Fruit fly (Drosophila melanogaster) whole organism, pupa: Measurements from ENCODE around the gene Vinc.

ENCODE experiments used
- CG10348 ChIP-seq: fragments of 200-800 bp; sonication (Bioruptor generic); IDR thresholded peaks from 2 replicates; pipeline ENCODE4 v1.3.6; 2022; ENCODE audit warnings: missing biosample characterization, missing genetic modification characterization
- CG12605 ChIP-seq: fragments of 200-800 bp; sonication (Bioruptor generic); IDR thresholded peaks from 2 replicates; pipeline ENCODE4 v1.3.6; 2022; ENCODE audit warnings: missing biosample characterization, missing genetic modification characterization
- CG13204 ChIP-seq: fragments of 200-800 bp; sonication (Bioruptor generic); optimal IDR thresholded peaks from 2 replicates; lab custom pipeline; 2018; ENCODE audit warnings: missing biosample characterization, mild to moderate bottlenecking, missing genetic modification characterization, moderate library complexity
- CG14655 ChIP-seq: fragments of 200-800 bp; sonication (Bioruptor generic); optimal IDR thresholded peaks from 3 replicates; lab custom pipeline; 2017; ENCODE audit warnings: mild to moderate bottlenecking, missing biosample characterization, missing genetic modification reagents, missing genetic modification characterization
- CG15710 ChIP-seq: fragments of 200-800 bp; sonication (Bioruptor generic); optimal IDR thresholded peaks from 2 replicates; lab custom pipeline; 2018; ENCODE audit warnings: missing biosample characterization, mild to moderate bottlenecking, missing genetic modification characterization, moderate library complexity
- CG17806 ChIP-seq: fragments of 200-800 bp; sonication (Bioruptor generic); optimal IDR thresholded peaks from 2 replicates; lab custom pipeline; 2018; ENCODE audit warnings: missing biosample characterization, mild to moderate bottlenecking, missing genetic modification characterization, moderate library complexity
- CG32121 ChIP-seq: fragments of 200-800 bp; sonication (Bioruptor generic); IDR thresholded peaks from 2 replicates; pipeline ENCODE4 v1.3.6; 2022; ENCODE audit warnings: missing biosample characterization, missing genetic modification characterization
- CG34367 ChIP-seq: fragments of 200-800 bp; sonication (Bioruptor generic); optimal IDR thresholded peaks from 2 replicates; lab custom pipeline; 2018; ENCODE audit warnings: missing biosample characterization, mild to moderate bottlenecking, missing genetic modification characterization
- CG4496 ChIP-seq: fragments of 200-800 bp; sonication (Bioruptor generic); IDR thresholded peaks from 3 replicates; pipeline ENCODE4 v1.3.6; 2022; ENCODE audit warnings: missing biosample characterization, missing genetic modification characterization
- CG8159 ChIP-seq: fragments of 200-800 bp; sonication (Bioruptor generic); optimal IDR thresholded peaks from 3 replicates; lab custom pipeline; 2018; ENCODE audit warnings: missing biosample characterization, mild to moderate bottlenecking, missing genetic modification characterization, moderate library complexity
- CG8301 ChIP-seq: fragments of 200-800 bp; sonication (Bioruptor generic); optimal IDR thresholded peaks from 2 replicates; lab custom pipeline; 2018; ENCODE audit warnings: missing biosample characterization, mild to moderate bottlenecking, missing genetic modification characterization
- CG9948 ChIP-seq: fragments of 200-800 bp; sonication (Bioruptor generic); optimal IDR thresholded peaks from 2 replicates; lab custom pipeline; 2018; ENCODE audit warnings: missing biosample characterization, mild to moderate bottlenecking, missing genetic modification characterization, moderate library complexity
- D1 ChIP-seq: fragments of 200-800 bp; sonication (Bioruptor generic); optimal IDR thresholded peaks from 2 replicates; lab custom pipeline; 2018; ENCODE audit warnings: missing biosample characterization, mild to moderate bottlenecking, missing genetic modification characterization, moderate library complexity
- EcR ChIP-seq: fragments of 200-800 bp; sonication (Bioruptor generic); optimal IDR thresholded peaks from 3 replicates; lab custom pipeline; 2019; ENCODE audit warnings: missing biosample characterization, missing genetic modification characterization, mild to moderate bottlenecking, moderate library complexity, missing genetic modification reagents
- Ets98B ChIP-seq: fragments of 200-800 bp; sonication (Bioruptor generic); IDR thresholded peaks from 2 replicates; pipeline ENCODE4 v1.3.6; 2022; ENCODE audit warnings: missing biosample characterization, missing genetic modification characterization
- Pif1A ChIP-seq: fragments of 200-800 bp; sonication (Bioruptor generic); optimal IDR thresholded peaks from 3 replicates; lab custom pipeline; 2016; ENCODE audit warnings: missing biosample characterization, missing genetic modification characterization
- Pif1B ChIP-seq: fragments of 200-800 bp; sonication (Bioruptor generic); optimal IDR thresholded peaks from 3 replicates; lab custom pipeline; 2016; ENCODE audit warnings: missing biosample characterization, missing genetic modification characterization
- Snoo ChIP-seq: fragments of 200-800 bp; sonication (Bioruptor generic); optimal IDR thresholded peaks from 3 replicates; lab custom pipeline; 2017; ENCODE audit warnings: missing biosample characterization, mild to moderate bottlenecking, missing genetic modification characterization, inconsistent platforms
- fd96Ca ChIP-seq: fragments of 200-800 bp; sonication (Bioruptor generic); IDR thresholded peaks from 3 replicates; pipeline ENCODE4 v1.3.6; 2022; ENCODE audit warnings: missing biosample characterization, missing genetic modification characterization
- gl ChIP-seq: fragments of 200-800 bp; sonication (Bioruptor generic); optimal IDR thresholded peaks from 2 replicates; lab custom pipeline; 2018; ENCODE audit warnings: missing biosample characterization, mild to moderate bottlenecking, missing genetic modification characterization
- rn ChIP-seq: fragments of 200-800 bp; sonication (Bioruptor generic); IDR thresholded peaks from 2 replicates; pipeline ENCODE4 v1.3.6; 2022; ENCODE audit warnings: missing biosample characterization, missing genetic modification characterization

Gene Vinc

DNA sequence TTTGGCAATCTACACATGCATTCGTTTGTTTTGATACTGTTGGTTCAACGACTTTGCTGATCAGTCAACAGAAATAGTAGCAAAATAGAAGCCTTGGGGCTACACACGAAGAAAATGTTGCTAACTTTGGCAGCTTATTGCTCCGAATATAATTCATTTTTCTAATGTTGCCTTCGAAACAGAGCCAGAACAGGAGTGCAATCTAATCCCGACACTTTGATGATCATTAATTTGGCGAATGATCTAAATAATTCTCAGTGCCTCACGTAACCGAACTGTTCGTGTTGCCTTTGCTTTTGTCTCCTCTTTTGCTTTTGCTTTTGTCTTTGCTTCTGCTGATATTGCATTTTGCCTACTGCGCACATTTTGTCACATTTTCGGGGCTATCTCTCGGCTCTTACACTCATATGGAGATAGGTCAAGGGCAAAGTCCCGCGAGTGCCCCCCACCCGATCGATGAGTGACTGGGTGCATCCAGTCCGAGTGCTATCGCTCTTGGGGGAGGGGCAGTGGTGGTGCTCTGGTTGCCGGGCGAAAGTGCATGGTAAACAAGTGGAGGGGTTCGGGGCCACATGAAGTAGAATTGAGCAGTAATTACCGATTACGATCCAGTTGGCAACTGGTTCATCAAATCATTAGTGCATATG, 26.2 kb downstream of the Vinc start:
- TF ChIP-seq Snoo (tag; lab: Kevin White, UChicago) (no peak), gl (peak; percentile 17), fd96Ca (GFP tag; lab: Robert Waterston, UW) (peak; percentile 74; the same call in 2 of the 3 replicates), CG32121 (GFP tag; lab: Robert Waterston, UW) (peak; percentile 51), Pif1A (peak; percentile 33), CG8159 (tag; lab: Kevin White, UChicago) (peak; percentile 28), CG14655 (GFP tag; lab: Kevin White, UChicago) (peak; percentile 38), CG9948 (peak; percentile 5), CG12605 (GFP tag; lab: Robert Waterston, UW) (no peak; the same call in 1 of the 2 replicates), CG15710 (tag; lab: Kevin White, UChicago) (peak; percentile 24), Ets98B (GFP tag; lab: Robert Waterston, UW) (peak; percentile 68), CG8301 (tag; lab: Kevin White, UChicago) (peak; percentile 30), EcR (GFP tag; lab: Kevin White, UChicago) (peak; percentile 50), CG4496 (GFP tag; lab: Robert Waterston, UW) (peak; percentile 81), CG34367 (no peak), CG17806 (peak; percentile 35), D1 (tag; lab: Kevin White, UChicago) (no peak)

DNA sequence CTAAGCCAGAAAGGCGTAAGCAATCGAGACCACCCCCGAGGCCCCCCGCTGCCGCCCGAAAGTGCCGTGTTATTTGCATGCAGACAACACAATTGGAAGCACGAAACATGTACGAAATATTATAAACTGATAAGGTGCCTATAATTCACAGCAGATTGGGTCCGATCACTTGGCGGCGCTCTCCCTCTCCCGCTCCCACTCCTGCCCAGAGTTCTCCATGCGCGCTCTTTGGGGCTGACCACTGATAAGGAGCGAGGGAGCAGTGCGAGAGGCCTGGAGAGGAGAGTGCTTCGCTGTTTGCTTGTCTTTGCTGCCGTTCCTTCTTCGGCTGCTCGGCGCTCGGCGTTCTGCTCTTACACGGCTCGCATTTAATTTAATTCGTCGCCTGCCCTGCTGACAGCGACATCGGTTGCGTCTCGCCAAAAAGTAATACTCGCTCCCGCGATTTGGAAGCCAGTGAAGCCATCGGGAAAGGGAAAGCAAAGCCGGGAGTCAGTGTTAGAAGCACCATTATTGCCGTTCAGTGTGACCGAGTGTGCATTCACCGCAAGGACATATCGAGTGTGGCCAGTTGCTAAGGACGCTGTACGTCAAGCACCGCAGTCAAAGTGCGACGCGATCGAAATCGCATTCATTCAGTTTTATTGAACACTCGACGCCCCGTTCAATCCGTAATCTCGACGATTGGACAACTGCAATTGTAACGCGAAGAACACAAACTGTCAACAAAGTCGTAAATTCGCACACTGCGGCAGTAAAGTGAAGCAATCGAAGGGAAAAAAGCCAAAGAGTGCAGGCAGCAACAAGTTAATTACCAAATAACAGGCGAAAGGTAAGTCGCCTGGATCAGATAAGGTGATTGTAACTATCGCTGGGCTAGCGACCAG, 27.9 kb downstream of the Vinc start:
- TF ChIP-seq CG8159 (tag; lab: Kevin White, UChicago) (no peak), CG34367 (no peak), CG4496 (GFP tag; lab: Robert Waterston, UW) (peak; percentile 85)

DNA sequence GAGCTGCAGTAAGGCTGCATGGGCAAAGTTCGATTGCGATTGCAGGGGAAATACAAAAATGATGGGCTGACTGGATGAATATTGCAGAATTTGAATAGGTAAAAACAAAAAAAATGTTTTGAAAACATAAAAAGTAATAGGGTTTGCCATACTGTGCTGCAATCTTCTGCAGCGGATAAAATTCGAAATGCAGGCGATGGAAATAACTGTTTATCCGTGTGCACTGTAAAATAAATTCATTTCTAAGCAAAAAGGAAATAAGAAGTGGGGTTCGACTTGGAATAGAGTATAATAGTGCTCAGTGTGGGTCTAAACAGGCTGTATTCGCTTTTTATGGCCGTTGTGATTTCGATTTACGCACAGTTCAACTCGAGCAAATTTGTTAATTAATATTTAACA, 28.6 kb downstream of the Vinc start, which contains the start of gene CG14053:
TSS of gene CG14053 (minus strand) at position 101 of the 399 bp plus-strand sequence.
- TF ChIP-seq D1 (tag; lab: Kevin White, UChicago), result no peak

DNA sequence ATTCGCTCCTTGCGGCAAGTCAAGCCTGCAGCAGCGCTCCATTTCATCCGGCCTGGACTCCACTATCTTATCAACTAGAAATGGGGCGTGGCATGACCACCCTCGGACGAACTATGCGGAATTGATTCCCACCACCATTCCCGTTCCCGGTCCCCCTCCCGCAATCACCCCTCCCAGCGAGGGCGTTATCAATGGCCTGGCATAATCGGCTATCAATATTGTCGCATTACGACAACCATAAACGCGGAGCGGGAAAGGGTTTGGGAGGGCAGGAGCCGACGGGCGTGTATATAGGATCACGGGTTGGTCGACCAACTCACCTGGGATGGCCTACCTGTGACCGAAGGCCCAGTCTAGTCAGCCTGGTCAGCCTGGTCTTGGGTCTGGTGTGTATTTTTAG, 29.2 kb downstream of the Vinc start:
- TF ChIP-seq D1 (tag; lab: Kevin White, UChicago), result no peak
- no peak for TF ChIP-seq CG15710 (tag; lab: Kevin White, UChicago)
- no peak for TF ChIP-seq Ets98B (GFP tag; lab: Robert Waterston, UW)
- TF ChIP-seq CG13204, result no peak
- TF ChIP-seq rn (GFP tag; lab: Robert Waterston, UW), result no peak
- TF ChIP-seq CG17806, result no peak
- TF ChIP-seq CG32121 (GFP tag; lab: Robert Waterston, UW), result no peak
- TF ChIP-seq gl, result no peak
- TF ChIP-seq fd96Ca (GFP tag; lab: Robert Waterston, UW), result no peak
- TF ChIP-seq CG8159 (tag; lab: Kevin White, UChicago), result no peak
- TF ChIP-seq Pif1A, result no peak
- TF ChIP-seq CG12605 (GFP tag; lab: Robert Waterston, UW), result no peak
- TF ChIP-seq Pif1B, result no peak
- TF ChIP-seq CG8301 (tag; lab: Kevin White, UChicago), result no peak
- no peak for TF ChIP-seq CG34367
- TF ChIP-seq, all 21 proteins: peak for 0

DNA sequence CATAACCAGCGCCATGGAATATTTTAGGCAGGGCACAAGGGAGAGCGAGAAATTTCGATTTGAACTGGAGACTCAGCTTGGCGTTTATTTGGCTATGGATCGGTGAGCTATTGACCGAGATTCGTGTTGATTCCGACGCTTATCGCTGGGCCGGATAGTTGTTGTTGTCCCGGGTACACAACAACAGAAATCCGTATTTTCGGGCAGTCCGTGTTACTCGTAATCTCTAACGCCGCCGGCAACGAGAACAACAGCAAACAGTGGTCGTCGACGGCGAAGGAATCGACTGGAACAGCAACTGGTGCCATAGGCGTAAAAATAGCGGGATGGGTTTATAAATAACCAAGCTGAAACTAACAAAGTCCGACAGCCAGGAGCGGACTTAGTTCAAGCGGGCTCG, 30.5 kb downstream of the Vinc start:
- TF ChIP-seq gl (no peak), CG17806 (no peak), Snoo (tag; lab: Kevin White, UChicago) (no peak), CG12605 (GFP tag; lab: Robert Waterston, UW) (no peak), CG8159 (tag; lab: Kevin White, UChicago) (no peak), CG14655 (GFP tag; lab: Kevin White, UChicago) (no peak), CG9948 (no peak), Pif1A (no peak), EcR (GFP tag; lab: Kevin White, UChicago) (no peak), CG10348 (no peak), CG13204 (no peak), rn (GFP tag; lab: Robert Waterston, UW) (no peak), D1 (tag; lab: Kevin White, UChicago) (no peak), Pif1B (no peak), CG32121 (GFP tag; lab: Robert Waterston, UW) (no peak), CG34367 (no peak), Ets98B (GFP tag; lab: Robert Waterston, UW) (no peak), CG4496 (GFP tag; lab: Robert Waterston, UW) (no peak)

DNA sequence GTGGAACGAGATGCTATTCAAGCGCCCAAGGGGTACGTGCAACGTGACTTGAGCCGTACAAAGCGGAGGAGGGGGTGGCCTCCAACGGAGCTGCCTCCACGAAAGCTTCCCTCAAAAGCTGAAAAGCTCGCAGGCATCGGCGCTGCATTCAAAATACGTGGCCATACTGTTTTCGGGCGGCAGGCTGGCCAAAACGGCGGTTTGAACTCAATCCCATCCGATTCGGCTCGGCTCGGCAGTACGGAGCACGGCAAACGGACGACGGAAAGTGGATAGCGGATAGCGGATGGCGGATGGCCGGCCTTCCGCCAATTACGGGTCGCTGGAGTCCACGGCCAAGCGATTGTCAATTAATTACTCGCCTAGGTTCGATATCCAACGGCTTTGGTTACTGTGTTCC, 33.5 kb downstream of the Vinc start, which contains the start of gene Mct1:
TSS of gene Mct1 (plus strand) at position 301 of the 400 bp plus-strand sequence.
- TF ChIP-seq Pif1A (no peak), Ets98B (GFP tag; lab: Robert Waterston, UW) (no peak), CG32121 (GFP tag; lab: Robert Waterston, UW) (no peak), CG4496 (GFP tag; lab: Robert Waterston, UW) (no peak), CG13204 (no peak)
